Worm (Caenorhabditis elegans) whole organism, midembryonic: ENCODE results near the gene K09H11.11.

Source experiments
- T22C8.4 ChIP-seq: fragments of 200-800 bp; sonication (Bioruptor generic); IDR thresholded peaks from 2 replicates; pipeline ENCODE4 v1.3.6; 2022; ENCODE audit warnings: missing genetic modification characterization, missing compliant biosample characterization
- cog-1 ChIP-seq: sonication (generic microtip); optimal IDR thresholded peaks from 2 replicates; lab custom pipeline; 2016; ENCODE audit warnings: missing genetic modification characterization, missing compliant biosample characterization
- flt-1 ChIP-seq: fragments of 200-800 bp; sonication (Bioruptor generic); IDR thresholded peaks from 2 replicates; pipeline ENCODE4 v1.3.6; 2022; ENCODE audit warnings: missing genetic modification characterization, missing compliant biosample characterization
- klf-2 ChIP-seq: fragments of 200-800 bp; sonication (Bioruptor generic); conservative IDR thresholded peaks from 2 replicates; pipeline ENCODE4 v1.3.6; 2022; ENCODE audit warnings: missing genetic modification reagents, missing genetic modification characterization, missing compliant biosample characterization
- med-1 ChIP-seq: sonication (generic microtip); optimal IDR thresholded peaks from 2 replicates; lab custom pipeline; 2017; ENCODE audit warnings: missing genetic modification characterization, mild to moderate bottlenecking, missing compliant biosample characterization, antibody characterized with exemption, missing genetic modification reagents; ENCODE audit not compliant: insufficient read depth
- ref-1 ChIP-seq: fragments of 200-800 bp; sonication (Bioruptor generic); conservative IDR thresholded peaks from 2 replicates; pipeline ENCODE4 v1.3.6; 2022; ENCODE audit warnings: missing genetic modification reagents, missing genetic modification characterization, missing compliant biosample characterization
- tab-1 ChIP-seq: fragments of 200-800 bp; sonication (Bioruptor generic); IDR thresholded peaks from 2 replicates; pipeline ENCODE4 v1.3.6; 2022; ENCODE audit warnings: missing genetic modification characterization, missing compliant biosample characterization
- ztf-23 ChIP-seq: fragments of 200-800 bp; sonication (Bioruptor generic); IDR thresholded peaks from 2 replicates; pipeline ENCODE4 v1.3.6; 2022; ENCODE audit warnings: missing genetic modification reagents, missing genetic modification characterization, missing compliant biosample characterization
- ztf-29 ChIP-seq: fragments of 200-800 bp; sonication (Bioruptor generic); IDR thresholded peaks from 2 replicates; pipeline ENCODE4 v1.3.6; 2022; ENCODE audit warnings: missing genetic modification reagents, missing genetic modification characterization, missing compliant biosample characterization

K09H11.11 gene

DNA sequence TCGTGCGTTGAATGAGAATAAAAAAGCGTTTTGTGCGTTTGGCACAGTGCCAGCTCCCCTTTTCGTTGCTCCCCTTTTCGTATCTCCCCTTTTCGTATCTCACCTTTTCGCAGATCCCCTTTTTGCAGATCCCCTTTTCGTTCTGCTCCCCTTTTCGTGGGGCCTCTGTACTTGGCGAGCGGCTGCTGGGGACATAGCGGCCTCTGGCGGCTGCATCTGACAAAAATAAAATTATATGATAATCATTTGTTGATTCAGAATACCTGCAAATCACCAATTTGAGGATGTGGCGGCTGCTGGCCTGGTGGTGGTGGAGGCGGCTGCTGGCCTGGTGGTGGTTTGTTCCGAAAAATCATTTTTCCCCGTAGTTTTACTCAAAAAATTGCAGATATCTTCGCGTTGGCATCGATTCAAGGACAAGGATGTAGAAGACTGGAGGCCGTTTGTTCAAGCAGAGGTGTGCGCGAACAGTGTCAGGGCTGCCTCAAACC is at the start of gene K09H11.11:
K09H11.11 (minus strand) TSS at position 51 of the 491 bp plus-strand sequence.
- peak; percentile 42; the same call in 1 of the 2 replicates for TF ChIP-seq ref-1

DNA sequence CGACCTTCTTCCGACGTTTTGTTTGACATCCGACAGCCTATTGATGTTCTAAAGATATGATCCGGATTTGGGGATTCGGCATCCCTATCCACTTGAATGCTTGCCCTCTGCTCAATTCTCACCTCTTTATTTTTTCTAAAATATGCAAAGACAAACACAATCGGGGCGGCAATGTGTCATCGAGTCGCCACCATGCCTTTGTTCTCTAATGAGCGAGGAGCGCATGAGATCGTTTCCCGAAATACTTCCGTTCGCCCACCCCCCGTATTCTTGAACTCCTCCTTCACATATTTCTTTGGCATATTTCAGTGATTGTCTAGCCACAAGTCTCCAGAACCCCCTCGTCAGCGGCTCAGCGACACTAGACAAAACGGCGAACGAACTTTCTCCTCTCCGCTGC is 44.3 kb upstream of the K09H11.11 start, which contains the start of gene cyn-17:
cyn-17 (plus strand) TSS at position 301 of the 400 bp plus-strand sequence.
- no peak for TF ChIP-seq med-1
- no peak for TF ChIP-seq T22C8.4 (GFP tag; lab: Robert Waterston, UW)
- no peak for TF ChIP-seq ref-1
- TF ChIP-seq ztf-29 (GFP tag; lab: Robert Waterston, UW): no peak
- no peak for TF ChIP-seq flt-1 (GFP tag; lab: Robert Waterston, UW)
- no peak for TF ChIP-seq cog-1 (tag; lab: Kevin White, UChicago)
- TF ChIP-seq ztf-23 (GFP tag; lab: Robert Waterston, UW): no peak
- TF ChIP-seq klf-2 (GFP tag; lab: Robert Waterston, UW): no peak
- no peak for TF ChIP-seq tab-1 (GFP tag; lab: Robert Waterston, UW)

DNA sequence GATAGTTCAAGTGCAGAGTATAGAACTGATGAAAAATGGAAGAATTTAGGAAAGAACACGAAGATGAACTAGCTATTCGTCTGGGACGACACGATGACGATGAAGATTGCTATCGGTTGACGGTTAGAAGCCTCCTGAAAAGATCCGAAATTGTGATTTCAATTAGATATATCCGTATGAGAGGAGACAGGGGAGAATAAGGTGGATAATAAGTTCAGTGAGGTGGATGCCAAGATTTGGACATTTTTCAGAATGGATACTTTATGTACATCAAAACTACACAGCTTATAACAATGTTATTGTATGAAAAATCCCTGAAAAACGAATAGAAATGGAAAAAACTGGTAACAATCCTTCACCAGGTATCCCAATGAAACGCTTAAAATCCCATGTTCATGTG is 43.1 kb upstream of the K09H11.11 start, which contains the start of gene nstp-3:
nstp-3 (minus strand) TSS at position 101 of the 400 bp plus-strand sequence.
- TF ChIP-seq T22C8.4 (GFP tag; lab: Robert Waterston, UW): no peak

ce11 chrV:5792031-5792430 is 37.0 kb upstream of the K09H11.11 start, which contains the start of gene ZC250.2:
Gene ZC250.2 (plus strand): TSS chrV:5792331.
- TF ChIP-seq ztf-29 (GFP tag; lab: Robert Waterston, UW): no peak

ce11 chrV:5790497-5791280 is 35.6 kb upstream of the K09H11.11 start, which contains the start of the genes nhr-142 and F44E7.9:
Gene nhr-142 (minus strand): TSS chrV:5790553.
Gene F44E7.9 (plus strand): TSS chrV:5791230.
- TF ChIP-seq med-1: no peak
- TF ChIP-seq klf-2 (GFP tag; lab: Robert Waterston, UW): no peak
- TF ChIP-seq flt-1 (GFP tag; lab: Robert Waterston, UW): no peak; the same call in none of the 2 replicates
- no peak for TF ChIP-seq ztf-29 (GFP tag; lab: Robert Waterston, UW)
- no peak for TF ChIP-seq T22C8.4 (GFP tag; lab: Robert Waterston, UW)
- peak; percentile 33 for TF ChIP-seq cog-1 (tag; lab: Kevin White, UChicago)
- TF ChIP-seq ztf-23 (GFP tag; lab: Robert Waterston, UW): peak; percentile 79

DNA sequence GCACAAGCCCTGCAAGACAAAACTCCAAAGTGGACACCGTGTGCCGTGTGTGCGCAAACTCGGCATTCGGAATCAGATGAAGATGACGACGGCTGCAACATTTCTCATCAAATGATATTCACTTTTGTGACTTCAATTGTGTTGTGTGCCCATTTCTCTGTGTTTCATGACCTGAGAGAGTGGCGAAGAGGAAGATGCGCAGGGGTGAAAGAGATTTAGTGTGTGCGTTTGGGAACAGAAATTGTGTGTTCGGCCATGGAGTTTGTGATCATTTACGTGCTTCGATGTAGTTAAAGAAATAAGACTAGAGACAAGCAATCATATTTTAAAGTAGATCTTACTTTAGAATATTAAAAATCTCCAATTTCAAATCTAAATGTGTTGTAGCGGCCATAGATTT is 33.6 kb upstream of the K09H11.11 start:
- TF ChIP-seq ztf-23 (GFP tag; lab: Robert Waterston, UW) (no peak), med-1 (no peak), T22C8.4 (GFP tag; lab: Robert Waterston, UW) (no peak), ztf-29 (GFP tag; lab: Robert Waterston, UW) (no peak), tab-1 (GFP tag; lab: Robert Waterston, UW) (no peak), ref-1 (no peak), flt-1 (GFP tag; lab: Robert Waterston, UW) (no peak), klf-2 (GFP tag; lab: Robert Waterston, UW) (no peak), cog-1 (tag; lab: Kevin White, UChicago) (no peak)

ce11 chrV:5785372-5785771 is 30.3 kb upstream of the K09H11.11 start, which contains the start of gene F44E7.7:
Gene F44E7.7 (minus strand): TSS chrV:5785472.
- TF ChIP-seq klf-2 (GFP tag; lab: Robert Waterston, UW) (no peak), ztf-23 (GFP tag; lab: Robert Waterston, UW) (no peak)

- no peak for TF ChIP-seq T22C8.4 (GFP tag; lab: Robert Waterston, UW)
- TF ChIP-seq flt-1 (GFP tag; lab: Robert Waterston, UW): no peak
- TF ChIP-seq ref-1: no peak
- no peak for TF ChIP-seq med-1
- TF ChIP-seq ztf-29 (GFP tag; lab: Robert Waterston, UW): no peak
- TF ChIP-seq tab-1 (GFP tag; lab: Robert Waterston, UW): no peak
- TF ChIP-seq cog-1 (tag; lab: Kevin White, UChicago): no peak
- no peak for TF ChIP-seq ztf-23 (GFP tag; lab: Robert Waterston, UW)
- TF ChIP-seq klf-2 (GFP tag; lab: Robert Waterston, UW): no peak
These were observed 27.6 kb upstream of the K09H11.11 start, which contains the start of gene fbxa-183 for ce11 chrV:5782687-5783086. Gene fbxa-183 (minus strand): TSS chrV:5782787.

- TF ChIP-seq ztf-29 (GFP tag; lab: Robert Waterston, UW) (no peak), tab-1 (GFP tag; lab: Robert Waterston, UW) (no peak), med-1 (no peak), ztf-23 (GFP tag; lab: Robert Waterston, UW) (no peak), T22C8.4 (GFP tag; lab: Robert Waterston, UW) (no peak), flt-1 (GFP tag; lab: Robert Waterston, UW) (no peak), cog-1 (tag; lab: Kevin White, UChicago) (no peak), ref-1 (no peak), klf-2 (GFP tag; lab: Robert Waterston, UW) (no peak)
These were observed 25.8 kb upstream of the K09H11.11 start, which contains the start of gene F44E7.5 for ce11 chrV:5780713-5781360. Gene F44E7.5 (minus strand): TSS chrV:5780922.

- TF ChIP-seq T22C8.4 (GFP tag; lab: Robert Waterston, UW): no peak
- peak; percentile 34; the same call in 1 of the 2 replicates for TF ChIP-seq ztf-23 (GFP tag; lab: Robert Waterston, UW)
These were observed 24.9 kb upstream of the K09H11.11 start for ce11 chrV:5779984-5780383.
